Fruit fly (Drosophila melanogaster) whole organism, wandering third instar larva: ENCODE measurements around the gene Ca-alpha1D.

Experiments
- Abd-B ChIP-seq: fragments of >200 bp; optimal IDR thresholded peaks from 2 replicates; lab custom pipeline; 2017; ENCODE audit warnings: missing biosample characterization, missing genetic modification characterization
- CG32264 ChIP-seq: fragments of 200-800 bp; sonication (Bioruptor generic); optimal IDR thresholded peaks from 2 replicates; lab custom pipeline; 2016; ENCODE audit warnings: missing biosample characterization, missing genetic modification characterization
- Dfd ChIP-seq: fragments of >200 bp; optimal IDR thresholded peaks from 2 replicates; lab custom pipeline; 2017; ENCODE audit warnings: missing biosample characterization, missing genetic modification characterization
- Dif ChIP-seq: fragments of 200-275, 200-300 bp; sonication (Bioruptor generic); optimal IDR thresholded peaks from 2 replicates; lab custom pipeline; 2018; ENCODE audit warnings: missing biosample characterization, missing genetic modification characterization; ENCODE audit not compliant: partially characterized antibody
- GATAd ChIP-seq: sonication (Bioruptor generic); optimal IDR thresholded peaks from 2 replicates; lab custom pipeline; 2016; ENCODE audit warnings: missing biosample characterization, missing genetic modification characterization
- HLH106 ChIP-seq: fragments of 200-800 bp; optimal IDR thresholded peaks from 3 replicates; lab custom pipeline; 2019; ENCODE audit warnings: missing biosample characterization, mild to moderate bottlenecking, missing genetic modification characterization, moderate library complexity
- Hnf4 ChIP-seq: fragments of 200-800 bp; sonication (Bioruptor generic); optimal IDR thresholded peaks from 2 replicates; lab custom pipeline; 2016; ENCODE audit warnings: missing biosample characterization, mild to moderate bottlenecking, missing genetic modification characterization
- Mio ChIP-seq: sonication (Bioruptor generic); optimal IDR thresholded peaks from 2 replicates; lab custom pipeline; 2016; ENCODE audit warnings: missing biosample characterization, missing genetic modification characterization
- Myc ChIP-seq: fragments of >200 bp; optimal IDR thresholded peaks from 2 replicates; lab custom pipeline; 2017
- N ChIP-seq: fragments of >200 bp; optimal IDR thresholded peaks from 2 replicates; lab custom pipeline; 2018; ENCODE audit warnings: missing biosample characterization, missing external identifiers, missing genetic modification characterization
- OdsH ChIP-seq: fragments of 200-800 bp; sonication (Bioruptor generic); optimal IDR thresholded peaks from 2 replicates; lab custom pipeline; 2016; ENCODE audit warnings: missing biosample characterization, mild to moderate bottlenecking, missing genetic modification characterization
- Rel ChIP-seq, 2 experiments: fragments of 200-800 bp; sonication (Bioruptor generic) in 1 of 2; optimal IDR thresholded peaks; 2 replicates in 1 of 2; 3 replicates in 1 of 2; lab custom pipeline; 2016 to 2019; ENCODE audit warnings: mild to moderate bottlenecking in 2 of 2, missing biosample characterization in 2 of 2, missing genetic modification characterization in 2 of 2, moderate library complexity in 1 of 2
- Sp1 ChIP-seq: fragments of 200-800 bp; sonication (Bioruptor generic); optimal IDR thresholded peaks from 3 replicates; lab custom pipeline; 2019; ENCODE audit warnings: missing biosample characterization, mild to moderate bottlenecking, missing genetic modification characterization, moderate library complexity
- Vsx2 ChIP-seq: fragments of 200-300, 225-300 bp; sonication (Bioruptor generic); optimal IDR thresholded peaks from 2 replicates; lab custom pipeline; 2018; ENCODE audit warnings: missing biosample characterization, missing genetic modification characterization; ENCODE audit not compliant: partially characterized antibody
- brk ChIP-seq: fragments of 200-800 bp; sonication (Bioruptor generic); optimal IDR thresholded peaks from 2 replicates; lab custom pipeline; 2016; ENCODE audit warnings: missing biosample characterization, mild to moderate bottlenecking, missing genetic modification characterization
- dl ChIP-seq, 2 experiments: fragments of 175-275, 200-275 bp in 1 of 2; fragments of 200-275 bp in 1 of 2; sonication (Bioruptor generic); optimal IDR thresholded peaks; lab custom pipeline; 2018; ENCODE audit warnings: mild to moderate bottlenecking in 2 of 2, missing biosample characterization in 2 of 2, missing genetic modification characterization in 2 of 2, moderate library complexity in 2 of 2; ENCODE audit not compliant: partially characterized antibody in 2 of 2, insufficient read depth in 1 of 2
- ey ChIP-seq: fragments of 200-800 bp; sonication (Bioruptor generic); optimal IDR thresholded peaks from 2 replicates; lab custom pipeline; 2016; ENCODE audit warnings: missing biosample characterization, missing genetic modification characterization
- jim ChIP-seq: fragments of 175-275, 200-325 bp; sonication (Bioruptor generic); optimal IDR thresholded peaks from 2 replicates; lab custom pipeline; 2016; ENCODE audit warnings: missing biosample characterization, mild to moderate bottlenecking, missing genetic modification characterization
- pan ChIP-seq: fragments of >200 bp; optimal IDR thresholded peaks from 2 replicates; lab custom pipeline; 2017
- psq ChIP-seq: fragments of 200-800 bp; sonication (Bioruptor generic); optimal IDR thresholded peaks from 3 replicates; lab custom pipeline; 2017; ENCODE audit warnings: missing biosample characterization, mild to moderate bottlenecking, missing genetic modification characterization, moderate library complexity
- rgr ChIP-seq: fragments of 200-800 bp; sonication (Bioruptor generic); optimal IDR thresholded peaks from 3 replicates; lab custom pipeline; 2016; ENCODE audit warnings: missing biosample characterization, mild to moderate bottlenecking, missing genetic modification characterization
- sage ChIP-seq: fragments of 200-800 bp; sonication (Bioruptor generic); optimal IDR thresholded peaks from 2 replicates; lab custom pipeline; 2016; ENCODE audit warnings: missing biosample characterization, mild to moderate bottlenecking, missing genetic modification characterization
- tai ChIP-seq: sonication (Bioruptor generic); optimal IDR thresholded peaks from 2 replicates; lab custom pipeline; 2016; ENCODE audit warnings: missing biosample characterization, missing genetic modification characterization
- woc ChIP-seq: sonication (Bioruptor generic); optimal IDR thresholded peaks from 2 replicates; lab custom pipeline; 2016; ENCODE audit warnings: missing biosample characterization, mild to moderate bottlenecking, missing genetic modification characterization

Gene Ca-alpha1D

dm6 chr2L:16216298-16216697 is 50.7 kb downstream of the Ca-alpha1D start:
- TF ChIP-seq CG32264 (GFP tag; lab: Kevin White, UChicago) (no peak), Myc (lab: Kevin White, UChicago) (no peak), ey (GFP tag; lab: Kevin White, UChicago) (no peak), brk (GFP tag; lab: Kevin White, UChicago) (no peak)
- TF ChIP-seq, all 38 proteins: peak for 0

dm6 chr2L:16223981-16224380 is 58.4 kb downstream of the Ca-alpha1D start:
- TF ChIP-seq Mio (GFP tag; lab: Kevin White, UChicago) (no peak), sage (GFP tag; lab: Kevin White, UChicago) (no peak), N (GFP tag; lab: Kevin White, UChicago) (no peak), Hnf4 (GFP tag; lab: Kevin White, UChicago) (no peak)

DNA sequence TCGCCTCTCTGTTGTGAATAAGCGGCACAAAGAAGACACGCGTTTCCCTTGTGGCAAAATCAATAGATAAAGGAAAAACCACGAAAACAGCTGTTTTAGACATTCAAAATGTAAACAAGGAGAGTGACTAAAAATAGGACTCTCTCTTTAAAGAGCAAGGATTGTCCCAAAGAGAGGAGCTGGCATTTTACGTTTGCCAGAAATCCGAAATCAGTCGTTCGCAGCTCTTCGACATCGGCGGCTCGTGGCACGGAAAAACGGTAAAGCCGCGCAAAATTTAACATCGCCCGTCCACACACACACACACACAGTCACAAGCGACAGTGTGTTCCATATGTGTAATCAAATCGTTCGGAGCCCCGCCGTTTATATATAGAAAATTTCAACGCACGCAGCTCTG is 65.6 kb downstream of the Ca-alpha1D start, which contains the start of gene Ca-Ma2d:
Gene Ca-Ma2d, plus strand, starts transcription at position 211 of the 400 bp plus-strand sequence.
- no peak for TF ChIP-seq Abd-B (GFP tag; lab: Kevin White, UChicago)
- TF ChIP-seq jim (GFP tag; lab: Kevin White, UChicago), result no peak
- no peak for TF ChIP-seq Vsx2 (GFP tag; lab: Kevin White, UChicago)
- no peak for TF ChIP-seq HLH106 (tag; lab: Kevin White, UChicago)
- no peak for TF ChIP-seq OdsH
- no peak for TF ChIP-seq Rel (GFP tag; optimal IDR thresholded peaks at IDR 0.05; lab: Kevin White, UChicago)
- no peak for TF ChIP-seq Rel (tag; optimal IDR thresholded peaks at IDR 0.05; lab: Kevin White, UChicago)
- no peak for TF ChIP-seq Sp1 (GFP tag; lab: Kevin White, UChicago)
- TF ChIP-seq sage (GFP tag; lab: Kevin White, UChicago), result no peak
- TF ChIP-seq dl (GFP tag; optimal IDR thresholded peaks at IDR 0.05; lab: Kevin White, UChicago; ENCODE audit: insufficient read depth in 1 of 2, partially characterized antibody in 2 of 2), result no peak
- no peak for TF ChIP-seq psq
- TF ChIP-seq Dfd, result no peak
- TF ChIP-seq ey (GFP tag; lab: Kevin White, UChicago), result no peak
- no peak for TF ChIP-seq pan (lab: Kevin White, UChicago)
- no peak for TF ChIP-seq woc (GFP tag; lab: Kevin White, UChicago)
- no peak for TF ChIP-seq GATAd

dm6 chr2L:16234817-16235216 is 69.2 kb downstream of the Ca-alpha1D start:
- TF ChIP-seq Sp1 (GFP tag; lab: Kevin White, UChicago) (no peak), tai (GFP tag; lab: Kevin White, UChicago) (no peak), jim (GFP tag; lab: Kevin White, UChicago) (no peak), rgr (GFP tag; lab: Kevin White, UChicago) (no peak), GATAd (no peak), dl (GFP tag; optimal IDR thresholded peaks at IDR 0.05; lab: Kevin White, UChicago; ENCODE audit: insufficient read depth in 1 of 2, partially characterized antibody in 2 of 2) (no peak), Dif (GFP tag; lab: Kevin White, UChicago) (no peak), Hnf4 (GFP tag; lab: Kevin White, UChicago) (no peak)
